Fruit fly (Drosophila melanogaster) S2 (cell line): Measurements from ENCODE around the gene ETHR.

ENCODE experiments used
- CG8478 ChIP-seq: fragments of >200 bp; optimal IDR thresholded peaks from 2 replicates; lab custom pipeline; 2018
- CTCF ChIP-seq, 2 experiments: fragments of >200 bp; optimal IDR thresholded peaks; 2 replicates each; lab custom pipeline; 2018

DNA sequence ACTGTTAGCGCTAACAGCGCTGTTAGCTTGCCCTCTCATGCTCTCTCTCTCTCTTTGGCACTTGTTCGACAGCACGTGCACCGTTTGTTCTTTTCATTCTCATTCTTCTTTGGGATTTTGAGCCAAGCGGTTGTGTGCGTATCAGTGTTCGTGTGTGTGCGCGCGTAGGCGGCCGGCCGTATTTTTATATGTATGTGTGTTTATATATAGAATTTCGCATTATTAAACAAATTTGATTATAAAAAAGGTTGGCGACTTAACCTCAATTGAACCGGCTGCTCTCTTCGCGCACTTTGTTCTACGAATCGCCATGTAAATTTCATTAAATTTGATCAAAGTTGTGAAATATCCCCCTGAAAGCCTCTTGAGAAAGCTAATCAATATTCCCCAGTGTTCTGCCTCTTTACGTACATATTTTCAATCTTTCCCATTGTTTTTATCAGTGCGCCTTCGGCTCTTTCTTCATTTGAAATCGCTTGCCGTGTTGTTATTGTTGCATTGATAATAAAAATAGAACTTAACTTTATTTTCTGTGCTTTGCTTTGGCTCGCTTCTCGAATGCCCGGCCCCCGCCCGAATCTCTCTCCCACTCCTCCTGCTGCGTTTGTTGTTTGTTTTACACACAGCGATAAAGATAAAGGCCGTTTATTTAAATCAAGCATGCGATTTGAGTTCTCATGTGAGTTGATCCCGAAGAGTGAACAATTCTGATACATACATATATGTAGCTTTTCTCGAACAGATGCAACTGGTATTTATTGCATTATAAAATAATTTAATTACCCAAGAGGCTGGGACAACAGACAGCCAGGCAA lies 47.5 kb upstream of the ETHR start:
- TF ChIP-seq CG8478 (lab: Kevin White, UChicago): no peak
- no peak for TF ChIP-seq CTCF (optimal IDR thresholded peaks at IDR 0.05; lab: Kevin White, UChicago)
